Worm (Caenorhabditis elegans) whole organism, L2 larva: ENCODE measurements around the gene pstk-1.

ENCODE experiments used
- C34F6.9 ChIP-seq: fragments of 150-350 bp; optimal IDR thresholded peaks from 2 replicates; lab custom pipeline; 2014; ENCODE audit warnings: missing biosample characterization, missing genetic modification characterization
- F13H6.1 ChIP-seq: sonication (generic microtip); optimal IDR thresholded peaks from 2 replicates; lab custom pipeline; 2016; ENCODE audit warnings: missing genetic modification characterization, missing compliant biosample characterization
- R02D3.7 ChIP-seq: fragments of 150-350 bp; optimal IDR thresholded peaks from 2 replicates; lab custom pipeline; 2014; ENCODE audit warnings: missing biosample characterization, missing genetic modification characterization
- Y55F3AM.14 ChIP-seq: fragments of 200-800 bp; sonication (Bioruptor generic); optimal IDR thresholded peaks from 2 replicates; lab custom pipeline; 2018; ENCODE audit warnings: mild to moderate bottlenecking, missing genetic modification characterization, missing compliant biosample characterization
- ZK546.5 ChIP-seq: sonication (generic microtip); optimal IDR thresholded peaks from 2 replicates; lab custom pipeline; 2017; ENCODE audit warnings: missing biosample characterization, missing genetic modification characterization
- alr-1 ChIP-seq: fragments of 150-350 bp; optimal IDR thresholded peaks from 2 replicates; lab custom pipeline; 2014; ENCODE audit warnings: missing biosample characterization, missing genetic modification characterization
- aly-2 ChIP-seq: fragments of 150-350 bp; optimal IDR thresholded peaks from 2 replicates; lab custom pipeline; 2014; ENCODE audit warnings: missing biosample characterization, missing genetic modification characterization
- ama-1 ChIP-seq: fragments of 150-350 bp; optimal IDR thresholded peaks from 2 replicates; lab custom pipeline; 2018; ENCODE audit warnings: inconsistent platforms
- ceh-82 ChIP-seq: fragments of 150-350 bp; optimal IDR thresholded peaks from 2 replicates; lab custom pipeline; 2014; ENCODE audit warnings: missing biosample characterization, missing genetic modification characterization
- crh-2 ChIP-seq: sonication (generic microtip); optimal IDR thresholded peaks from 2 replicates; lab custom pipeline; 2017; ENCODE audit warnings: missing biosample characterization, missing genetic modification characterization
- dmd-4 ChIP-seq: sonication (generic microtip); optimal IDR thresholded peaks from 2 replicates; lab custom pipeline; 2017; ENCODE audit warnings: missing biosample characterization, missing genetic modification characterization
- egl-27 ChIP-seq: sonication (generic microtip); optimal IDR thresholded peaks from 3 replicates; lab custom pipeline; 2017; ENCODE audit warnings: missing biosample characterization, missing genetic modification reagents, missing genetic modification characterization
- elt-1 ChIP-seq: fragments of 150-350 bp; optimal IDR thresholded peaks from 2 replicates; lab custom pipeline; 2014; ENCODE audit warnings: missing biosample characterization, missing genetic modification characterization
- elt-3 ChIP-seq: sonication (generic microtip); optimal IDR thresholded peaks from 2 replicates; lab custom pipeline; 2017; ENCODE audit warnings: missing biosample characterization, missing genetic modification characterization
- fos-1 ChIP-seq: fragments of 150-350 bp; optimal IDR thresholded peaks from 2 replicates; lab custom pipeline; 2014; ENCODE audit warnings: missing biosample characterization, missing genetic modification characterization
- gmeb-1 ChIP-seq: fragments of 150-350 bp; optimal IDR thresholded peaks from 2 replicates; lab custom pipeline; 2014; ENCODE audit warnings: missing biosample characterization, missing genetic modification characterization
- lin-11 ChIP-seq: fragments of 150-350 bp; sonication (generic microtip); optimal IDR thresholded peaks from 2 replicates; lab custom pipeline; 2014; ENCODE audit warnings: missing biosample characterization, missing genetic modification characterization, inconsistent platforms, mixed read lengths
- lin-39 ChIP-seq: fragments of 150-350 bp; optimal IDR thresholded peaks from 2 replicates; lab custom pipeline; 2014; ENCODE audit warnings: missing biosample characterization, missing genetic modification reagents, missing genetic modification characterization
- lsy-2 ChIP-seq, 2 experiments: fragments of 150-350 bp in 1 of 2; sonication (generic microtip) in 1 of 2; optimal IDR thresholded peaks; 2 replicates each; lab custom pipeline; 2014 to 2017; ENCODE audit warnings: missing biosample characterization in 2 of 2, missing genetic modification characterization in 2 of 2
- mab-5 ChIP-seq: fragments of 150-350 bp; optimal IDR thresholded peaks from 2 replicates; lab custom pipeline; 2014; ENCODE audit warnings: missing biosample characterization, missing genetic modification characterization
- mdl-1 ChIP-seq, 2 experiments: fragments of 150-350 bp in 1 of 2; sonication (generic microtip) in 1 of 2; optimal IDR thresholded peaks; 2 replicates each; lab custom pipeline; 2017; ENCODE audit warnings: missing biosample characterization in 2 of 2, missing genetic modification characterization in 2 of 2
- nhr-10 ChIP-seq: sonication (generic microtip); optimal IDR thresholded peaks from 2 replicates; lab custom pipeline; 2017; ENCODE audit warnings: missing biosample characterization, missing genetic modification characterization
- nhr-11 ChIP-seq: fragments of 150-350 bp; optimal IDR thresholded peaks from 2 replicates; lab custom pipeline; 2014; ENCODE audit warnings: missing biosample characterization, missing genetic modification characterization
- nhr-12 ChIP-seq: fragments of 150-350 bp; optimal IDR thresholded peaks from 2 replicates; lab custom pipeline; 2014; ENCODE audit warnings: missing biosample characterization, missing genetic modification characterization
- nhr-129 ChIP-seq: fragments of 150-350 bp; optimal IDR thresholded peaks from 2 replicates; lab custom pipeline; 2014; ENCODE audit warnings: missing biosample characterization, missing genetic modification characterization
- nhr-21 ChIP-seq: fragments of 150-350 bp; optimal IDR thresholded peaks from 2 replicates; lab custom pipeline; 2014; ENCODE audit warnings: missing biosample characterization, missing genetic modification characterization
- nhr-23 ChIP-seq: fragments of 150-350 bp; optimal IDR thresholded peaks from 2 replicates; lab custom pipeline; 2014; ENCODE audit warnings: missing biosample characterization, missing genetic modification reagents, missing genetic modification characterization
- nhr-237 ChIP-seq: fragments of 150-350 bp; optimal IDR thresholded peaks from 2 replicates; lab custom pipeline; 2014; ENCODE audit warnings: missing biosample characterization, missing genetic modification characterization
- nhr-25 ChIP-seq: fragments of 150-350 bp; sonication (generic microtip); optimal IDR thresholded peaks from 3 replicates; lab custom pipeline; 2014; ENCODE audit warnings: missing biosample characterization, missing genetic modification characterization
- nhr-6 ChIP-seq: fragments of 150-350 bp; optimal IDR thresholded peaks from 2 replicates; lab custom pipeline; 2014; ENCODE audit warnings: missing biosample characterization, missing genetic modification characterization
- nhr-77 ChIP-seq: fragments of 150-350 bp; optimal IDR thresholded peaks from 2 replicates; lab custom pipeline; 2014; ENCODE audit warnings: missing biosample characterization, missing genetic modification characterization
- skn-1 ChIP-seq: sonication (generic microtip); optimal IDR thresholded peaks from 2 replicates; lab custom pipeline; 2017; ENCODE audit warnings: missing biosample characterization, missing genetic modification characterization
- sma-3 ChIP-seq: sonication (generic microtip); optimal IDR thresholded peaks from 2 replicates; lab custom pipeline; 2016; ENCODE audit warnings: missing genetic modification reagents, missing genetic modification characterization, missing compliant biosample characterization
- sma-9 ChIP-seq, 2 experiments: fragments of 150-350 bp in 1 of 2; sonication (generic microtip) in 1 of 2; optimal IDR thresholded peaks; 2 replicates each; lab custom pipeline; 2014 to 2016; ENCODE audit warnings: missing genetic modification characterization in 2 of 2, mild to moderate bottlenecking in 1 of 2, missing biosample characterization in 1 of 2, missing compliant biosample characterization in 1 of 2, missing genetic modification reagents in 1 of 2, moderate library complexity in 1 of 2
- snpc-4 ChIP-seq: fragments of 150-350 bp; optimal IDR thresholded peaks from 2 replicates; lab custom pipeline; 2014; ENCODE audit warnings: missing biosample characterization, missing genetic modification characterization
- unc-39 ChIP-seq: fragments of 150-350 bp; optimal IDR thresholded peaks from 2 replicates; lab custom pipeline; 2014; ENCODE audit warnings: missing biosample characterization, missing genetic modification characterization
- unc-55 ChIP-seq: fragments of 150-350 bp; sonication (generic microtip); optimal IDR thresholded peaks from 3 replicates; lab custom pipeline; 2014; ENCODE audit warnings: missing biosample characterization, missing genetic modification reagents, missing genetic modification characterization
- unc-62 ChIP-seq: fragments of 150-350 bp; optimal IDR thresholded peaks from 2 replicates; lab custom pipeline; 2014; ENCODE audit warnings: missing biosample characterization, missing genetic modification reagents, missing genetic modification characterization
- zag-1 ChIP-seq: fragments of 150-350 bp; optimal IDR thresholded peaks from 2 replicates; lab custom pipeline; 2014; ENCODE audit warnings: missing biosample characterization, missing genetic modification characterization
- ztf-1 ChIP-seq: fragments of 200-800 bp; sonication (Bioruptor generic); conservative IDR thresholded peaks from 2 replicates; pipeline ENCODE4 v1.3.6; 2022; ENCODE audit warnings: missing genetic modification characterization, missing compliant biosample characterization
- ztf-11 ChIP-seq: sonication (generic microtip); optimal IDR thresholded peaks from 2 replicates; lab custom pipeline; 2017; ENCODE audit warnings: missing biosample characterization, missing genetic modification characterization
- ztf-4 ChIP-seq: fragments of 150-350 bp; optimal IDR thresholded peaks from 2 replicates; lab custom pipeline; 2014; ENCODE audit warnings: missing biosample characterization, missing genetic modification characterization

Gene pstk-1

ce11 chrIII:12469800-12470199 lies 3.4 kb downstream of the pstk-1 start:
- TF ChIP-seq nhr-23: no peak
- 0 out of 2 replicates have a peak, but pooled peaks have one; percentile 8 for TF ChIP-seq ztf-1 (GFP tag; lab: Robert Waterston, UW)
- TF ChIP-seq sma-3 (GFP tag; lab: Kevin White, UChicago): no peak
- TF ChIP-seq mdl-1 (tag; optimal IDR thresholded peaks at IDR 0.05; lab: Kevin White, UChicago): no peak
- no peak for TF ChIP-seq egl-27

- TF ChIP-seq unc-55 (GFP tag; lab: Kevin White, UChicago) (no peak), mdl-1 (tag; optimal IDR thresholded peaks at IDR 0.05; lab: Kevin White, UChicago) (no peak), skn-1 (tag; lab: Kevin White, UChicago) (no peak), snpc-4 (tag; lab: Kevin White, UChicago) (no peak), elt-3 (tag; lab: Kevin White, UChicago) (no peak), nhr-11 (no peak)
These were observed 4.2 kb downstream of the pstk-1 start for ce11 chrIII:12470589-12470988.

- TF ChIP-seq dmd-4 (tag; lab: Kevin White, UChicago): no peak
- TF ChIP-seq nhr-25 (tag; lab: Kevin White, UChicago): no peak
- TF ChIP-seq ztf-4: no peak
- TF ChIP-seq ztf-11 (tag; lab: Kevin White, UChicago): no peak
- peak; percentile 75 for TF ChIP-seq unc-55 (GFP tag; lab: Kevin White, UChicago)
- peak; percentile 48 for TF ChIP-seq crh-2
- no peak for TF ChIP-seq egl-27
- TF ChIP-seq aly-2 (tag; lab: Kevin White, UChicago): no peak
- TF ChIP-seq C34F6.9 (tag; lab: Kevin White, UChicago): peak; percentile 67
- no peak for TF ChIP-seq nhr-11
- TF ChIP-seq ZK546.5: no peak
- TF ChIP-seq unc-62: no peak
- no peak for TF ChIP-seq ama-1 (lab: Kevin White, UChicago)
- no peak for TF ChIP-seq nhr-6 (tag; lab: Kevin White, UChicago)
- TF ChIP-seq mdl-1 (tag; optimal IDR thresholded peaks at IDR 0.05; lab: Kevin White, UChicago): peak in 1 of 2 experiments; percentile 54
- peak; percentile 13 for TF ChIP-seq fos-1 (tag; lab: Kevin White, UChicago)
- TF ChIP-seq F13H6.1 (tag; lab: Kevin White, UChicago): no peak
- no peak for TF ChIP-seq nhr-12
- peak; percentile 48 for TF ChIP-seq zag-1 (tag; lab: Kevin White, UChicago)
- TF ChIP-seq mab-5 (tag; lab: Kevin White, UChicago): peak; percentile 2
- TF ChIP-seq nhr-237 (tag; lab: Kevin White, UChicago): no peak
- no peak for TF ChIP-seq snpc-4 (tag; lab: Kevin White, UChicago)
- no peak for TF ChIP-seq nhr-21 (tag; lab: Kevin White, UChicago)
- TF ChIP-seq R02D3.7 (tag; lab: Kevin White, UChicago): no peak
- no peak for TF ChIP-seq sma-3 (GFP tag; lab: Kevin White, UChicago)
- peak; percentile 12 for TF ChIP-seq lin-11
- peak; percentile 33 for TF ChIP-seq nhr-129
- TF ChIP-seq lsy-2 (tag; optimal IDR thresholded peaks at IDR 0.05; lab: Kevin White, UChicago): peak in 1 of 2 experiments; percentile 53
- TF ChIP-seq, all 48 proteins: peak for 10
These were observed 6.1 kb downstream of the pstk-1 start, which contains the start of gene cccp-1 for ce11 chrIII:12472497-12472896. Gene cccp-1 (plus strand): TSS chrIII:12472873.

ce11 chrIII:12484432-12484831 lies 18.0 kb downstream of the pstk-1 start, which contains the start of gene arrd-16:
Gene arrd-16 (plus strand): TSS chrIII:12484732.
- TF ChIP-seq alr-1 (no peak), sma-9 (GFP tag; optimal IDR thresholded peaks at IDR 0.05; lab: Kevin White, UChicago) (no peak), sma-9 (tag; optimal IDR thresholded peaks at IDR 0.05; lab: Kevin White, UChicago) (no peak), ama-1 (lab: Kevin White, UChicago) (no peak), ztf-1 (GFP tag; lab: Robert Waterston, UW) (no peak), unc-39 (no peak), nhr-10 (no peak), nhr-77 (tag; lab: Kevin White, UChicago) (no peak), elt-1 (tag; lab: Kevin White, UChicago) (no peak), ceh-82 (tag; lab: Kevin White, UChicago) (no peak), gmeb-1 (tag; lab: Kevin White, UChicago) (no peak), nhr-23 (no peak), ztf-4 (no peak), nhr-21 (tag; lab: Kevin White, UChicago) (no peak), lin-39 (tag; lab: Kevin White, UChicago) (no peak), ZK546.5 (no peak), Y55F3AM.14 (GFP tag; lab: Kevin White, UChicago) (no peak), nhr-25 (tag; lab: Kevin White, UChicago) (no peak), lsy-2 (tag; optimal IDR thresholded peaks at IDR 0.05; lab: Kevin White, UChicago) (no peak), nhr-6 (tag; lab: Kevin White, UChicago) (no peak), lin-11 (no peak)
